Fruit fly (Drosophila melanogaster): ENCODE data around the gene CtsF.

Gene CtsF

DNA sequence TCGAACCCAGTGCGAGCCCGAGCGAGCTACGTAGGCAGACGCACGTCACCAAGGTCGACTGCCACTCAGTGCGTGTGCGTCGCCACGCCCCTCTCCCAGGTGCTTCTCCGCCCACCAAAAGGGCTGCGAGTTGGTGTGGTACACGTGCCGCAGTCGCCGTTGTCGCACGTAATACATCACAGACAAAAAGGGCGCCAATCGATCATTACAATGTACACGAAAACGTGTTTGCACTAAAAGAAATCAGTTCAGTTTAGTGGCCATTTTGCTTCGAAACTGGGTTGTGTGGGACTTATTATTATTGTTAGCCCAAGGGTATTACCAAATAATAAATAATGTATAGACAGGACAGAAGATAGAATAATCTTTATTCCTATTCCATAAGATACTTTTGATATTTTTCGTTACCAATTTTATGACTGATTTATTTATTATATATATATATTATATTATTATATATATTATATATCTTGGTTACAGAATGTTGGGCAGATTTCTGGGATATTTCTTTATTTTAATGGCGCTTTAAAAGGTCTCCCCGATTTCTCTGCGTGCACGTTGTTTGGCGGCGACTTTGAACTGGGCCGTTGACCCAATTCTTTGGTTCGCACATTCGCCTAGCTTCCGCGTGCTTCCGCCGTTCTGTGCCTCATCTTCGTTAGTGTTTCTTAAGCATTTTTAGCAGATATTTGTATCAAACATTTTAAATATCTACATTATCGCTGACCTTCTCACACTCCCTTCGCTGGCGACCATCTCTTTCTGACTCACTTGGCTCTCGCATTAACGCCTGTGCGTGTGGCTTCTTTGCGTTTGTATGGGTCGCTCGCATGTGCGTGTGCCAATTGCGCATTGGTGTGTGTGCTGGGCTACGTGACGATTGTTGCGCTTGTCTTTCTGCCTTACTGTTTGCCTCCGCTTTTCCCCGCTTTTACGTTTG is 12.0 kb upstream of the CtsF start:
- peak; percentile 4 for TF ChIP-seq psq (GFP tag; optimal IDR thresholded peaks at IDR 0.05)
- TF ChIP-seq dmrt93B (GFP tag; optimal IDR thresholded peaks at IDR 0.05): peak; percentile 22
- peak in 1 of 2 experiments; percentile 27 for TF ChIP-seq dl (GFP tag; optimal IDR thresholded peaks at IDR 0.05; ENCODE audit: insufficient read depth in 1 of 2, partially characterized antibody in 2 of 2)
- TF ChIP-seq usp (GFP tag; optimal IDR thresholded peaks at IDR 0.05): no peak
- no peak for TF ChIP-seq CG9705 (GFP tag; optimal IDR thresholded peaks at IDR 0.05)
- TF ChIP-seq Sp1 (GFP tag; optimal IDR thresholded peaks at IDR 0.05): peak; percentile 59
- TF ChIP-seq Rel (GFP tag; optimal IDR thresholded peaks at IDR 0.05): no peak
- TF ChIP-seq Rel (tag; optimal IDR thresholded peaks at IDR 0.05): peak; percentile 9
- no peak for TF ChIP-seq OdsH (GFP tag; optimal IDR thresholded peaks at IDR 0.05)
- peak; percentile 54 for TF ChIP-seq HLH106 (tag; optimal IDR thresholded peaks at IDR 0.05)
- TF ChIP-seq foxo (GFP tag; optimal IDR thresholded peaks at IDR 0.05): peak in 1 of 2 experiments; percentile 46
- TF ChIP-seq Dfd (GFP tag; optimal IDR thresholded peaks at IDR 0.05): no peak
- TF ChIP-seq N (GFP tag; optimal IDR thresholded peaks at IDR 0.05): peak; percentile 17
- no peak for TF ChIP-seq pan (optimal IDR thresholded peaks at IDR 0.05)
- TF ChIP-seq sv (GFP tag; optimal IDR thresholded peaks at IDR 0.05): peak; percentile 37
- peak; percentile 53 for TF ChIP-seq Dif (GFP tag; optimal IDR thresholded peaks at IDR 0.05; ENCODE audit: partially characterized antibody)
- TF ChIP-seq h (GFP tag; optimal IDR thresholded peaks at IDR 0.05): peak; percentile 36
- TF ChIP-seq brk (GFP tag; optimal IDR thresholded peaks at IDR 0.05): peak; percentile 16

- TF ChIP-seq OdsH (GFP tag; optimal IDR thresholded peaks at IDR 0.05) (no peak), N (GFP tag; optimal IDR thresholded peaks at IDR 0.05) (no peak), sage (GFP tag; optimal IDR thresholded peaks at IDR 0.05) (no peak), sv (GFP tag; optimal IDR thresholded peaks at IDR 0.05) (no peak), fru (GFP tag; optimal IDR thresholded peaks at IDR 0.05) (no peak), Myc (optimal IDR thresholded peaks at IDR 0.05) (no peak), ey (GFP tag; optimal IDR thresholded peaks at IDR 0.05) (no peak), tai (GFP tag; optimal IDR thresholded peaks at IDR 0.05) (no peak), Rel (GFP tag; optimal IDR thresholded peaks at IDR 0.05) (no peak), Rel (tag; optimal IDR thresholded peaks at IDR 0.05) (no peak), Mio (GFP tag; optimal IDR thresholded peaks at IDR 0.05) (no peak), psq (GFP tag; optimal IDR thresholded peaks at IDR 0.05) (no peak), br (GFP tag; optimal IDR thresholded peaks at IDR 0.05) (no peak), usp (GFP tag; optimal IDR thresholded peaks at IDR 0.05) (no peak), Vsx2 (GFP tag; optimal IDR thresholded peaks at IDR 0.05; ENCODE audit: partially characterized antibody) (no peak), pan (optimal IDR thresholded peaks at IDR 0.05) (no peak), woc (GFP tag; optimal IDR thresholded peaks at IDR 0.05) (no peak), Hnf4 (GFP tag; optimal IDR thresholded peaks at IDR 0.05) (no peak), dl (GFP tag; optimal IDR thresholded peaks at IDR 0.05; ENCODE audit: insufficient read depth in 1 of 2, partially characterized antibody in 2 of 2) (no peak), Hr83 (GFP tag; optimal IDR thresholded peaks at IDR 0.05; ENCODE audit: poor library complexity, severe bottlenecking) (no peak)
These were observed 11.0 kb upstream of the CtsF start, which contains the start of gene Tim17a2 for dm6 chr3R:5262592-5262991. TSS of gene Tim17a2 (minus strand) at chr3R:5262692.

- TF ChIP-seq woc (GFP tag; optimal IDR thresholded peaks at IDR 0.05) (no peak), Sp1 (GFP tag; optimal IDR thresholded peaks at IDR 0.05) (no peak), CG32264 (GFP tag; optimal IDR thresholded peaks at IDR 0.05) (peak; percentile 2), Vsx2 (GFP tag; optimal IDR thresholded peaks at IDR 0.05; ENCODE audit: partially characterized antibody) (no peak), Jra (GFP tag; optimal IDR thresholded peaks at IDR 0.05) (peak; percentile 45), ey (GFP tag; optimal IDR thresholded peaks at IDR 0.05) (peak; percentile 16), Dfd (GFP tag; optimal IDR thresholded peaks at IDR 0.05) (no peak), HLH106 (tag; optimal IDR thresholded peaks at IDR 0.05) (peak; percentile 14), OdsH (GFP tag; optimal IDR thresholded peaks at IDR 0.05) (peak; percentile 26), br (GFP tag; optimal IDR thresholded peaks at IDR 0.05) (peak; percentile 38), psq (GFP tag; optimal IDR thresholded peaks at IDR 0.05) (peak; percentile 15), foxo (GFP tag; optimal IDR thresholded peaks at IDR 0.05) (peak in 1 of 2 experiments; percentile 37), fru (GFP tag; optimal IDR thresholded peaks at IDR 0.05) (peak; percentile 48), h (GFP tag; optimal IDR thresholded peaks at IDR 0.05) (peak; percentile 53)
These were observed 10.5 kb upstream of the CtsF start for dm6 chr3R:5261996-5262535.

Measured in whole organism, wandering third instar larva.